Worm (Caenorhabditis elegans): ENCODE results near the gene cor-1.

Gene cor-1

ce11 chrIII:10270778-10271307, 21.9 kb downstream of the cor-1 start, which contains the start of gene cnk-1 (continued):
- no peak; the same call in 1 of the 2 replicates for TF ChIP-seq Y53F4B.3 (GFP tag; IDR thresholded peaks at IDR 0.05)
- peak; percentile 97 for TF ChIP-seq ztf-25 (GFP tag; IDR thresholded peaks at IDR 0.05)

DNA sequence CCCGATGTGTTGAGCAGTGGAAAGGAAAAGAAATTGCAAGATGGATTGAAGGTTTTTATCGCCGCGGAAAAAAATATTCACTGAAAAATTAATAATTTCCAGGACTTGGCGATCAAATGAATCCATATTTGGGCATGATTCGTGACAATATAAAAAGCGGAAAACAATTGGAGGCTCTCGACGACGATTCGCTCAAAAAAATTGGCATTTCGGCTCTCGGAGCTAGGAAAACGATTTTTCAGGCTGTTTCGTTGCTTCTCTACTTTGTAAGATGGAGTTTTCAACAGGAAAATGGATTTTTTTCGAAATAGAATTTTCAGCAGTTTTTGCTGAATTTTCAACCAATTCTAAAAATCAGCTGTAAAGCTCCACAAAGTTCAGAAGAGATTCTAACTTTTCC, 22.9 kb downstream of the cor-1 start:
- TF ChIP-seq nfyb-1 (GFP tag; IDR thresholded peaks at IDR 0.05), result no peak
- TF ChIP-seq lsy-27 (tag; optimal IDR thresholded peaks at IDR 0.05; ENCODE audit: borderline replicate concordance, insufficient read depth), result no peak
- TF ChIP-seq hsf-1 (GFP tag; IDR thresholded peaks at IDR 0.05), result no peak
- no peak for TF ChIP-seq F39B2.1 (GFP tag; IDR thresholded peaks at IDR 0.05)

DNA sequence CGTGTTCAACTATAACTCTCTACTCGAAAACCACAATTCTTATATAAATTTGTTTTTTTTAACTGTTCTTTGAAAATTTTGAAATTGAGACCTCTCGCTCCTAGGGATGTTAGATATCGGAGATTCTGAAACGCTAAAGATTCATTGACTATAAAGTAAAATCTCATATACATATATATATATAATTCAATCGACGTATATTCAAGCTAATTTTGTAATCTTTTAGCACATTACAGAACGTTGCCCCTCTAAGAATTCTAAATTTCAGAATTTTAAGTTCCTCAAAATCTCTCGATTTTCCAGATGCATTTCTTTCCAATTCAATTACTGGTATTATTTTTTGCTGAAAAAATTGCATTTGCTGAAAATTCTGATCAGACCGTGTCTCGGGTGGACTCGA, 29.9 kb downstream of the cor-1 start, which contains the start of gene pad-2:
Gene pad-2, plus strand, starts transcription at position 301 of the 400 bp plus-strand sequence.
- no peak for TF ChIP-seq lir-1 (GFP tag; conservative IDR thresholded peaks at IDR 0.05)
- TF ChIP-seq F52B5.7 (tag; optimal IDR thresholded peaks at IDR 0.05), result no peak
- TF ChIP-seq ztf-26 (tag; optimal IDR thresholded peaks at IDR 0.05), result no peak
- no peak for TF ChIP-seq ztf-3 (GFP tag; optimal IDR thresholded peaks at IDR 0.05)
- TF ChIP-seq unc-62 (GFP tag; optimal IDR thresholded peaks at IDR 0.05), result no peak
- no peak for TF ChIP-seq xnd-1 (tag; optimal IDR thresholded peaks at IDR 0.05)
- TF ChIP-seq madf-10 (tag; optimal IDR thresholded peaks at IDR 0.05), result no peak
- TF ChIP-seq nfya-1 (tag; optimal IDR thresholded peaks at IDR 0.05; ENCODE audit: borderline replicate concordance, insufficient read depth), result no peak

ce11 chrIII:10284214-10284613, 35.3 kb downstream of the cor-1 start:
- TF ChIP-seq zfh-2 (GFP tag; conservative IDR thresholded peaks at IDR 0.05) (peak; percentile 99), nfyb-1 (GFP tag; IDR thresholded peaks at IDR 0.05) (peak; percentile 34; the same call in 1 of the 2 replicates), mcd-1 (GFP tag; IDR thresholded peaks at IDR 0.05) (peak; percentile 52), ZK185.1 (tag; optimal IDR thresholded peaks at IDR 0.05; ENCODE audit: poor library complexity, severe bottlenecking) (no peak), Y95B8A.8 (GFP tag; IDR thresholded peaks at IDR 0.05) (no peak), Y53G8AR.9 (GFP tag; conservative IDR thresholded peaks at IDR 0.05) (no peak), die-1 (tag; optimal IDR thresholded peaks at IDR 0.05) (no peak), attf-5 (GFP tag; optimal IDR thresholded peaks at IDR 0.05) (peak; percentile 72), ceh-27 (GFP tag; optimal IDR thresholded peaks at IDR 0.05) (peak; percentile 50), F23B12.7 (tag; optimal IDR thresholded peaks at IDR 0.05; ENCODE audit: insufficient read depth) (no peak), hmg-1.2 (GFP tag; IDR thresholded peaks at IDR 0.05) (peak; percentile 49), xnd-1 (tag; optimal IDR thresholded peaks at IDR 0.05) (no peak), nfya-1 (tag; optimal IDR thresholded peaks at IDR 0.05; ENCODE audit: borderline replicate concordance, insufficient read depth) (no peak), madf-6 (GFP tag; IDR thresholded peaks at IDR 0.05) (no peak), egrh-3 (GFP tag; IDR thresholded peaks at IDR 0.05) (peak; percentile 58; the same call in 1 of the 2 replicates), lin-40 (tag; optimal IDR thresholded peaks at IDR 0.05) (peak; percentile 48), lag-1 (GFP tag; IDR thresholded peaks at IDR 0.05) (no peak), ekl-4 (GFP tag; IDR thresholded peaks at IDR 0.05) (no peak), atf-7 (tag; optimal IDR thresholded peaks at IDR 0.05) (no peak), nhr-179 (tag; optimal IDR thresholded peaks at IDR 0.05) (no peak), cebp-1 (GFP tag; IDR thresholded peaks at IDR 0.05) (no peak), cebp-1 (tag; optimal IDR thresholded peaks at IDR 0.05) (peak; percentile 64), F57C9.4 (tag; optimal IDR thresholded peaks at IDR 0.05) (no peak), ztf-22 (GFP tag; optimal IDR thresholded peaks at IDR 0.05) (peak; percentile 58), cebp-2 (GFP tag; IDR thresholded peaks at IDR 0.05) (peak; percentile 64; the same call in 1 of the 2 replicates), K12H6.12 (tag; optimal IDR thresholded peaks at IDR 0.05) (peak; percentile 85), Y53F4B.3 (GFP tag; IDR thresholded peaks at IDR 0.05) (no peak), F10E7.11 (tag; optimal IDR thresholded peaks at IDR 0.05) (no peak), fkh-3 (tag; optimal IDR thresholded peaks at IDR 0.05) (no peak), lin-35 (GFP tag; optimal IDR thresholded peaks at IDR 0.05) (peak in 1 of 3 experiments; percentile 18), dpff-1 (tag; optimal IDR thresholded peaks at IDR 0.05) (no peak), snpc-4 (GFP tag; optimal IDR thresholded peaks at IDR 0.05) (no peak), snpc-4 (tag; optimal IDR thresholded peaks at IDR 0.05) (peak in 1 of 4 experiments; percentile 16)
